Fruit fly (Drosophila melanogaster): ENCODE results near the gene CG11837.

The CG11837 gene

DNA sequence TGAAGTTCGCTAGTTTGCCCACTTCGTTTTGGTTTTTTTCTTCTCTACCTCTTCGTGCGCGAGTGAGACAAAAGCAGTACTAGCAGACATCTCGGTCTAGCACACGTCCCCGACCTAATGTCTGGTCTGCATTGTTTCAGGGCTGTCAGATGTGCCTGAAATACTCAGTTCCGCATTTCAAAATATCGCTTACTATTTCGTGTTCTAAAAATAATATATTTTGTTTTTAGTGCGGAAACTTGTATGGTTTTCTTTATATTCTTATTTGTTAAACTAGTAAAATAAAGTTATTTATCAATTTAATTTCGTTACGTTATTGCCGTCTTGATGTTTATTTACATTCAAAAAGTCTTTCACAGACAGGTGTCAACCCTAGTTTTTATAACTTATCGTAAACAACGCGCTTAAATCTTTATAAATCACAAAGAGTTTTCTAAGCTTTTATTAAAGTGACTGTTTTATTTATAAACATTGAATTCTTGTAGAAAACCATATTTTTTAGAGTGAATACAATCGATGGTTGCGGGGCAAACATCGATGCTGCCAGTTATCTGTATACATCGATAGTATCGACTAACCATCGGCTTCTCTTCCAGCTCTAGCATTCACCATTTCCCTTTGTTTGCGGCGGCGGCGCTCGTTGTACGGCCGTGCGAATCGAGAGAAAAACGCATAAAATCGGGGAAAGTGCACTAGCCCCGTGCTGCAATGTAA is 14.1 kb downstream of the CG11837 start:
- TF ChIP-seq CG14711 (tag; optimal IDR thresholded peaks at IDR 0.05) (peak; percentile 95), CG5204 (GFP tag; optimal IDR thresholded peaks at IDR 0.05) (peak; percentile 82), Hr96 (GFP tag; optimal IDR thresholded peaks at IDR 0.05) (peak; percentile 73), Crg-1 (GFP tag; optimal IDR thresholded peaks at IDR 0.05) (peak; percentile 37), kay (GFP tag; ENCODE audit: borderline replicate concordance) (no peak), CG1620 (GFP tag; optimal IDR thresholded peaks at IDR 0.05) (peak; percentile 35), CG33017 (tag; optimal IDR thresholded peaks at IDR 0.05) (peak; percentile 84), Mnt (GFP tag; optimal IDR thresholded peaks at IDR 0.05) (peak; percentile 53), cnc (optimal IDR thresholded peaks at IDR 0.05) (no peak), bab1 (GFP tag; optimal IDR thresholded peaks at IDR 0.05) (peak; percentile 69), CG7045 (GFP tag; optimal IDR thresholded peaks at IDR 0.05) (peak; percentile 77), ovo (GFP tag; optimal IDR thresholded peaks at IDR 0.05) (peak; percentile 26), CG7101 (tag; optimal IDR thresholded peaks at IDR 0.05) (peak; percentile 85), cic (GFP tag; optimal IDR thresholded peaks at IDR 0.05) (no peak), tj (GFP tag; optimal IDR thresholded peaks at IDR 0.05) (peak; percentile 86), toe (GFP tag; optimal IDR thresholded peaks at IDR 0.05) (peak; percentile 82), CG12768 (GFP tag; optimal IDR thresholded peaks at IDR 0.05) (peak; percentile 83), CG11617 (GFP tag; optimal IDR thresholded peaks at IDR 0.05) (peak; percentile 91), pad (GFP tag; optimal IDR thresholded peaks at IDR 0.05) (peak; percentile 71), Clk (GFP tag; optimal IDR thresholded peaks at IDR 0.05) (peak; percentile 57)

DNA sequence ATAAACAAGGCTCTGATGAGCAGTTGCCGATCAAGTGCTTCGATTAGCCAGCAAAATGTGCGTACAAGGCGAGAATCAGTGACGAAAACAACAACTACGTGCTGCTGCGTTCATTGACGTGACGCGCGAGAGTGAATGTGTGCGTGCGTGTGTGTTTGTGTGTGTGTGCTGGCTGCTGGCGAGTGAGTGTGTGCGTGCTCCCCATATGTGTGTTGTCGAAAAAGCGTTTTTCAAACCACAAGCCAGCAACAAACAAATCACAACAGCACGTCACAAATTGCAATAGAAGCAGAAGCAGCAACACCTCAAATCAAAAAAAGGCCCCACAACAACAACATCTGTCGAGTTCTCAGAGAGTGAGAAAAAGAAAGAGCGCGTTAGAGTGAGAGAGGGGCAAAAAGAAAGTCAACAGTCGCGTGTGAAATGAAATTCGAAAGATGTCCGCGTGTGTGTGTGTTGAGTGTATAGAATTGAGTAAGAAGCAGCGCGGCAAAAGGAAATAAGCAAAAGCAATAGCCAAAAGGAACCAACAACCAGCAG is 14.7 kb downstream of the CG11837 start:
- TF ChIP-seq Crg-1 (GFP tag; optimal IDR thresholded peaks at IDR 0.05) (no peak), pad (GFP tag; optimal IDR thresholded peaks at IDR 0.05) (no peak), cic (GFP tag; optimal IDR thresholded peaks at IDR 0.05) (no peak), CG12768 (GFP tag; optimal IDR thresholded peaks at IDR 0.05) (no peak), CG7101 (tag; optimal IDR thresholded peaks at IDR 0.05) (no peak), tj (GFP tag; optimal IDR thresholded peaks at IDR 0.05) (no peak), cnc (optimal IDR thresholded peaks at IDR 0.05) (no peak), bab1 (GFP tag; optimal IDR thresholded peaks at IDR 0.05) (no peak), CG5204 (GFP tag; optimal IDR thresholded peaks at IDR 0.05) (no peak), ovo (GFP tag; optimal IDR thresholded peaks at IDR 0.05) (no peak), Hr96 (GFP tag; optimal IDR thresholded peaks at IDR 0.05) (no peak), toe (GFP tag; optimal IDR thresholded peaks at IDR 0.05) (no peak), Clk (GFP tag; optimal IDR thresholded peaks at IDR 0.05) (no peak), Mnt (GFP tag; optimal IDR thresholded peaks at IDR 0.05) (no peak), CG14711 (tag; optimal IDR thresholded peaks at IDR 0.05) (no peak), CG11617 (GFP tag; optimal IDR thresholded peaks at IDR 0.05) (no peak)

DNA sequence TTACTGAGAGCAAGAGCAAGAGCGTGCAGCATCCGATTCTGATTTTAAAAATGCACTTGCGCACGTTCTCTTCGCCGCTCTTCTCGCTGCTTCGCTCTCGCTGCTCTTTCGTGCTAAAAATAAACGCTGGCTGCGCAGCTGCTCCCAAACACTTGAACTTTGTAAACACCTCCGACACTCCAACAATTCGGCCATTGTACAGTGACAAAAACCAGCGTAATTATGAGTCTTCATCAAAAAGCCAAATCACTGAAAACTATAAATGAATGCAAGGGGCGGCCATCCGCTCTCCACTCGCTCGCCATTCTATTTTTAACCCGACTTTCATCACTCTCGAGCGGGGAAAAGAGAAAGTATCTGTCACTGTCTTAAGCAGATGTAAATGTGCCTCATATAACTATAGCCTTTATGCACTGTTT is 15.4 kb downstream of the CG11837 start:
- TF ChIP-seq CG7101 (tag; optimal IDR thresholded peaks at IDR 0.05) (no peak), Clk (GFP tag; optimal IDR thresholded peaks at IDR 0.05) (peak; percentile 24), CG14711 (tag; optimal IDR thresholded peaks at IDR 0.05) (no peak), kay (GFP tag; ENCODE audit: borderline replicate concordance) (no peak), CG7045 (GFP tag; optimal IDR thresholded peaks at IDR 0.05) (peak; percentile 15), toe (GFP tag; optimal IDR thresholded peaks at IDR 0.05) (no peak), CG12768 (GFP tag; optimal IDR thresholded peaks at IDR 0.05) (peak; percentile 1)

DNA sequence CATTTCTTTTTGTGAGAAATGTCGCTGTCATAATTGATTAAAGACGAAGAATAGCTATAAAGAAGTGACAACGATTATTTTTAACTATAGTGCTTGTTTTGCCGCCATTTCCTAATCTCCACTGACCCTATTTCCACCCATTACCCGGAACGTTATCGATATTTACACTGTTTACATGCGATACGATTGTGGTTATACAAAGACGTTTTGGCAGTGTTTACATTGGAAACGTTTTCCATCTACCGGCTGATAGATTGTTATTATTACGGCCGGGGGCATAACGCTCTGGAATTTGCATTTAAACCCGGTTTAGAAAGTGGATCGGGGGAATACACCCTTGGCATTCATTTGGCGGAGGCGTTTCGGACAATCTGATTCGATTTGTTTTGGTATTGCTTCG is 17.0 kb downstream of the CG11837 start:
- TF ChIP-seq Crg-1 (GFP tag; optimal IDR thresholded peaks at IDR 0.05): peak; percentile 63
- TF ChIP-seq CG33017 (tag; optimal IDR thresholded peaks at IDR 0.05): no peak
- TF ChIP-seq ovo (GFP tag; optimal IDR thresholded peaks at IDR 0.05): peak; percentile 65
- peak; percentile 7 for TF ChIP-seq pad (GFP tag; optimal IDR thresholded peaks at IDR 0.05)
- no peak for TF ChIP-seq CG14711 (tag; optimal IDR thresholded peaks at IDR 0.05)
- no peak for TF ChIP-seq kay (GFP tag; ENCODE audit: borderline replicate concordance)
- peak; percentile 69 for TF ChIP-seq cic (GFP tag; optimal IDR thresholded peaks at IDR 0.05)
- peak; percentile 32 for TF ChIP-seq Mnt (GFP tag; optimal IDR thresholded peaks at IDR 0.05)

DNA sequence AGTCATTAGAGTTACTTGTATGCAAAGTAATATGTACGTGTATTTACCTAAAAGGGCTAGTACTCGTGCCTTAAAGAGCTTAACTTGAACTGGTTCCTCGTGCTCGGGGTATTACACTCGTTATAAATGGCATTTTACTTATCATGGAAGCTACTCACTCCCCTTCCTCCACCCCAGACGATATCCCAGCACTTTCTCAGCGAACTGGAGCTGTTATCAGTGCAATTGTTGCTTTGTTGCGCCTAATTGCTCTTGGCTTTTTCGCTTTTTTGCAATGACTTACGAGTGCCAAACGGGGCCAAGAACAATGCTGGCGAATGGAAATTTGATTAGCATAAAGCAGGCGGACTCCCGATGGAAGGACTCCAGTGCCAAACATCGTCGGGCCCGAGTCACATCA is 17.8 kb downstream of the CG11837 start:
- TF ChIP-seq Mnt (GFP tag; optimal IDR thresholded peaks at IDR 0.05) (peak; percentile 69), toe (GFP tag; optimal IDR thresholded peaks at IDR 0.05) (no peak), cnc (optimal IDR thresholded peaks at IDR 0.05) (no peak), Hr96 (GFP tag; optimal IDR thresholded peaks at IDR 0.05) (no peak), CG7045 (GFP tag; optimal IDR thresholded peaks at IDR 0.05) (no peak), CG11617 (GFP tag; optimal IDR thresholded peaks at IDR 0.05) (no peak), CG12768 (GFP tag; optimal IDR thresholded peaks at IDR 0.05) (peak; percentile 1), CG1620 (GFP tag; optimal IDR thresholded peaks at IDR 0.05) (no peak), kay (GFP tag; ENCODE audit: borderline replicate concordance) (no peak), CG5204 (GFP tag; optimal IDR thresholded peaks at IDR 0.05) (no peak), bab1 (GFP tag; optimal IDR thresholded peaks at IDR 0.05) (no peak), pad (GFP tag; optimal IDR thresholded peaks at IDR 0.05) (no peak), Crg-1 (GFP tag; optimal IDR thresholded peaks at IDR 0.05) (no peak), Clk (GFP tag; optimal IDR thresholded peaks at IDR 0.05) (no peak), tj (GFP tag; optimal IDR thresholded peaks at IDR 0.05) (no peak), ovo (GFP tag; optimal IDR thresholded peaks at IDR 0.05) (no peak), CG33017 (tag; optimal IDR thresholded peaks at IDR 0.05) (peak; percentile 2), CG7101 (tag; optimal IDR thresholded peaks at IDR 0.05) (no peak), cic (GFP tag; optimal IDR thresholded peaks at IDR 0.05) (peak; percentile 28), CG14711 (tag; optimal IDR thresholded peaks at IDR 0.05) (no peak)
